Fruit fly (Drosophila melanogaster): ENCODE measurements around the gene beat-Ib.

DNA sequence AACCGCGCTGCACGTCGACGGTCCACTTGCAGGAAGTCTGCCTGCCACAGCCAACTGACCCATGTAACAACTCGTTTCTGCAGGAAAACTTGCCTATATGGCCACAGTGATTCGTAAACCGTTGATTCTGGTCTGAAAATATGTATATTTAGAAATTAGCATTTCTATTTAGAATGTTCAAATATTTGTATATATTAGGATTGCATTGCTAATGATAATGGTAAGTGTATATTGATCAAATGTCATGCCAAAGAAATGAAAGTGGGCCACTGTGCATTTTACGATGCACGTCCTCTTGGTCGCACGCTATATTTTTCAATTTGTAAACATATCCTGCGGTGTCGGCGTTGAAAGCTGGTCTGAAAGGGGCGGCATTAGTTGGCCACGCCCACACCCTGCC, 76.0 kb downstream of the beat-Ib start:
- TF ChIP-seq tj (GFP tag; optimal IDR thresholded peaks at IDR 0.05) (no peak), CG14711 (tag; optimal IDR thresholded peaks at IDR 0.05) (no peak), CG7101 (tag; optimal IDR thresholded peaks at IDR 0.05) (no peak), toe (GFP tag; optimal IDR thresholded peaks at IDR 0.05) (no peak), kay (GFP tag; ENCODE audit: borderline replicate concordance) (no peak), Crg-1 (GFP tag; optimal IDR thresholded peaks at IDR 0.05) (no peak), cic (GFP tag; optimal IDR thresholded peaks at IDR 0.05) (no peak)
